Fruit fly (Drosophila melanogaster) whole organism: ENCODE measurements around the gene CG10702.

Experiments used
- EcR ChIP-seq, 2 experiments: fragments of >200 bp; optimal IDR thresholded peaks; 2 replicates each; lab custom pipeline; 2017; ENCODE audit warnings: missing biosample characterization in 2 of 2, missing genetic modification characterization in 2 of 2, missing genetic modification reagents in 2 of 2
- pan ChIP-seq: fragments of >200 bp; optimal IDR thresholded peaks from 2 replicates; lab custom pipeline; 2017

DNA sequence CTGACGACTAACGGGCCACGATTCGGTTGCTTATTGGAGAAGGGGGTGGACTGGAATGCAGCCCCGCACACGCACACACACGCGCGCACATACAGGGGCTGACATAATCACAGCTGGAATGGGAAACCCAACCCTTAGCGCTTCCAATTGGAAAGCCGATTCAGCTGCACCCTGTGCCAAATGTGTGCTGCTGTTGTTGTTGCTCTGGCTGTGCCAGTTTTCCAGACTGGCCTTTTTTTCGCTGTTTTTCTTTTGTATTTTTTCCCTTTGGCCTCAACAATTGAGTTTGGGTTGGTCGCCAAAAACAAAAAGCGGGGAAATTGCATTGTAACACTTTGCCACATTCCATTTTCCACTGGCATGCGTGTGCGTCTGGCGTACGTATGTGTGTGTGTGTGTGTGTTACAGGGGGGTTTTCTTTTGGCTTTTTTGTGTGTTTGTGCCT lies 13.7 kb upstream of the CG10702 start:
- no peak for TF ChIP-seq pan
- TF ChIP-seq EcR (GFP tag; optimal IDR thresholded peaks at IDR 0.05; lab: Kevin White, UChicago) = no peak
